Fruit fly (Drosophila melanogaster) S2 (cell line): ENCODE measurements around the gene CG33252.

Source experiments
- CG8478 ChIP-seq: fragments of >200 bp; optimal IDR thresholded peaks from 2 replicates; lab custom pipeline; 2018
- CTCF ChIP-seq, 2 experiments: fragments of >200 bp; optimal IDR thresholded peaks; 2 replicates each; lab custom pipeline; 2018

- TF ChIP-seq CTCF (optimal IDR thresholded peaks at IDR 0.05; lab: Kevin White, UChicago) (no peak), CG8478 (lab: Kevin White, UChicago) (no peak)
Measured at dm6 chrX:16912965-16913755, 16.2 kb upstream of the CG33252 start, which contains the start of gene CG4928.
